Worm (Caenorhabditis elegans) whole organism, L4/young adult: ENCODE data around the gene npr-27.

Experiments used
- W03F9.2 ChIP-seq: fragments of 150-350 bp; optimal IDR thresholded peaks from 2 replicates; lab custom pipeline; 2014; ENCODE audit warnings: missing biosample characterization, missing genetic modification characterization
- dao-5 ChIP-seq: sonication (generic microtip); optimal IDR thresholded peaks from 2 replicates; lab custom pipeline; 2016; ENCODE audit warnings: missing genotype, missing genetic modification characterization, moderate library complexity, missing compliant biosample characterization
- him-1 ChIP-seq: sonication (generic microtip); optimal IDR thresholded peaks from 2 replicates; lab custom pipeline; 2016; ENCODE audit warnings: missing genotype, missing genetic modification reagents, missing genetic modification characterization, missing compliant biosample characterization

- no peak for TF ChIP-seq him-1 (tag; lab: Kevin White, UChicago)
- no peak for TF ChIP-seq W03F9.2 (tag; lab: Kevin White, UChicago)
- no peak for TF ChIP-seq dao-5 (tag; lab: Kevin White, UChicago)
These were observed 18.0 kb upstream of the npr-27 start, which contains the start of gene F42C5.3 for ce11 chrIV:7287474-7287873.
